Worm (Caenorhabditis elegans) whole organism, early embryonic: ENCODE measurements around the gene H23L24.4.

Experiments
- F13C5.2 ChIP-seq: sonication (generic microtip); optimal IDR thresholded peaks from 2 replicates; lab custom pipeline; 2017; ENCODE audit warnings: mild to moderate bottlenecking, missing genetic modification characterization, inconsistent platforms, missing compliant biosample characterization
- aly-1 ChIP-seq: sonication (generic microtip); optimal IDR thresholded peaks from 2 replicates; lab custom pipeline; 2016; ENCODE audit warnings: missing genetic modification characterization, missing compliant biosample characterization
- ama-1 ChIP-seq: fragments of 150-350 bp; optimal IDR thresholded peaks from 2 replicates; lab custom pipeline; 2014
- ets-7 ChIP-seq: sonication (generic microtip); optimal IDR thresholded peaks from 2 replicates; lab custom pipeline; 2016; ENCODE audit warnings: missing genotype, missing genetic modification characterization, missing compliant biosample characterization
- pes-1 ChIP-seq: fragments of 200-800 bp; sonication (Bioruptor generic); IDR thresholded peaks from 2 replicates; pipeline ENCODE4 v1.3.6; 2022; ENCODE audit warnings: missing genetic modification reagents, missing genetic modification characterization, missing compliant biosample characterization

ce11 chrIV:8740952-8741438, 35.6 kb upstream of the H23L24.4 start, which contains the start of gene F21D5.6:
- no peak for TF ChIP-seq aly-1 (tag; lab: Kevin White, UChicago)
- TF ChIP-seq pes-1 (GFP tag; lab: Robert Waterston, UW), result no peak
- no peak for TF ChIP-seq ama-1
- no peak for TF ChIP-seq ets-7 (tag; lab: Kevin White, UChicago)
- no peak for TF ChIP-seq F13C5.2 (tag; lab: Kevin White, UChicago)
